Fruit fly (Drosophila melanogaster): ENCODE results near the gene His4r.

His4r gene

DNA sequence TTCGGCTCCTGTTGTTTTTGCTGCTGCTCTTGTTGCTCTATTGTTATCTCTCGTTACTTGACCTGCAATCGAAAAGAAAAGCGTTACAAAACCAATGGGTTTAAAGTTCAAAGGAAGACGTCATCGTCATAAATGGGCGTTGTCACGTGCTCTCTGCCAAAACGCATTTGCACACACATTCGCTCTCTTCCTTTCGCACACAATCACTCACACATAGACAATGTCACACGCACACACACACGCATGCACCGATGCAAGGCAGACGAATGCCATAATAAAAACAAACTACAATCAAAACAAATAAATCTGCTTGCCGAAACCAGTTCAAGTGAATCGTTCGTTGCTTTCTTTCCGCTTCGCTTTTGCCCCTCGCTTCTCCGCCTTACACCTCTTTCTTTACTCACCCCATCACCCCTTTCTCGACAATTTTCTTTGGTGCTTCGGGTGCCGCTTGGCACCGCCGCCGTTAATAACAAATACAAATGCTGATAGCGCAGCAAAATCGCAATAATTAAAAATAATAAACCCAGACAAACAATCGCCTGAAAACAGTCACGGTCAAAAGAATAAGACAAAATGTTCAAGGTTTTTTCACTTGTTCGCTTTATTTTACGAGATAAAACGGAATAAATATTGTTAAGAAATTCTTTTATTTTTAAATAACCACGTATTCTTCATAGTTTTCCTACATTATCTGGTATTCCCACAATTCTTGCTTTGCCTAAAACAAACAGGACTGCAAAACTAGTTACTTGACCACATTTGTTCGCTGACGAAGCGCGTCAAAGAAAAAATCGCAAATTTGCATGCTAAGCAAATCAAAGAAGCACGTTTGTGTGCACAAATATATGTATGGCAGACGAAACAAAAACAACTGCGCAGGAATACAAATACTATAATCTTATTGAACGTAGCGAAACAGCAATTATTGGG, 24.0 kb downstream of the His4r start (continued):
- TF ChIP-seq Bgb (GFP tag; IDR thresholded peaks at IDR 0.05; ENCODE audit: partially characterized antibody) (no peak), CG13624 (GFP tag; optimal IDR thresholded peaks at IDR 0.05) (no peak), Eip74EF (GFP tag; optimal IDR thresholded peaks at IDR 0.05) (no peak), CG8765 (GFP tag; IDR thresholded peaks at IDR 0.05) (no peak), CG32532 (GFP tag; IDR thresholded peaks at IDR 0.05) (no peak), CG14014 (GFP tag; IDR thresholded peaks at IDR 0.05) (no peak), pho (GFP tag; optimal IDR thresholded peaks at IDR 0.05) (no peak), CG13424 (tag; optimal IDR thresholded peaks at IDR 0.05) (no peak), ap (GFP tag; IDR thresholded peaks at IDR 0.05) (no peak), ac (GFP tag; optimal IDR thresholded peaks at IDR 0.05) (no peak), CG15011 (GFP tag; optimal IDR thresholded peaks at IDR 0.05) (no peak), CG3163 (GFP tag; optimal IDR thresholded peaks at IDR 0.05) (no peak), Dip3 (GFP tag; optimal IDR thresholded peaks at IDR 0.05) (peak; percentile 2), ash1 (GFP tag; optimal IDR thresholded peaks at IDR 0.05) (no peak), lmd (GFP tag; IDR thresholded peaks at IDR 0.05) (no peak), Elba2 (GFP tag; optimal IDR thresholded peaks at IDR 0.05) (no peak), sd (tag; optimal IDR thresholded peaks at IDR 0.05) (no peak), NC2β (GFP tag; optimal IDR thresholded peaks at IDR 0.05) (no peak), wdn (GFP tag; IDR thresholded peaks at IDR 0.05) (no peak), nerfin-1 (tag; optimal IDR thresholded peaks at IDR 0.05) (no peak), eyg (GFP tag; optimal IDR thresholded peaks at IDR 0.05) (no peak), lov (optimal IDR thresholded peaks at IDR 0.05) (no peak), lov (GFP tag; IDR thresholded peaks at IDR 0.05) (no peak), Atf-2 (GFP tag; optimal IDR thresholded peaks at IDR 0.05) (no peak), dmrt99B (tag; optimal IDR thresholded peaks at IDR 0.05) (no peak), gro (GFP tag; optimal IDR thresholded peaks at IDR 0.05) (no peak), CG3847 (GFP tag; IDR thresholded peaks at IDR 0.05) (no peak), pfk (GFP tag; optimal IDR thresholded peaks at IDR 0.05) (no peak), fd64A (GFP tag; optimal IDR thresholded peaks at IDR 0.05) (peak; percentile 9), HmgD (GFP tag; optimal IDR thresholded peaks at IDR 0.05) (no peak), unpg (GFP tag; optimal IDR thresholded peaks at IDR 0.05) (no peak), CG11504 (tag; optimal IDR thresholded peaks at IDR 0.05) (no peak), luna (GFP tag; optimal IDR thresholded peaks at IDR 0.05) (no peak), sc (optimal IDR thresholded peaks at IDR 0.05) (no peak), sc (GFP tag; optimal IDR thresholded peaks at IDR 0.05) (no peak), Dek (tag; optimal IDR thresholded peaks at IDR 0.05) (peak; percentile 18), ttk (GFP tag; IDR thresholded peaks at IDR 0.05) (peak; percentile 10; the same call in 1 of the 2 replicates), zen (tag; optimal IDR thresholded peaks at IDR 0.05) (no peak), CG14860 (GFP tag; IDR thresholded peaks at IDR 0.05; ENCODE audit: partially characterized antibody) (no peak), seq (GFP tag; IDR thresholded peaks at IDR 0.05) (no peak), corto (GFP tag; optimal IDR thresholded peaks at IDR 0.05) (peak; percentile 74), CG12071 (GFP tag; optimal IDR thresholded peaks at IDR 0.05) (no peak), CG10431 (GFP tag; optimal IDR thresholded peaks at IDR 0.05) (no peak), ci (GFP tag; IDR thresholded peaks at IDR 0.05) (0 out of 3 replicates have a peak, but pooled peaks have one; percentile 39), ftz-f1 (GFP tag; optimal IDR thresholded peaks at IDR 0.05) (peak; percentile 8), bbx (GFP tag; IDR thresholded peaks at IDR 0.05; ENCODE audit: partially characterized antibody) (no peak), CG5180 (GFP tag; optimal IDR thresholded peaks at IDR 0.05) (no peak), CG8359 (GFP tag; optimal IDR thresholded peaks at IDR 0.05; ENCODE audit: borderline replicate concordance) (no peak), Ada2b (GFP tag; IDR thresholded peaks at IDR 0.05) (no peak)
